Worm (Caenorhabditis elegans) whole organism, young adult: ENCODE results near the gene ZC404.15.

ENCODE experiments used
- ceh-58 ChIP-seq: fragments of 200-800 bp; sonication (Bioruptor generic); IDR thresholded peaks from 2 replicates; pipeline ENCODE4 v1.3.6; 2022; ENCODE audit warnings: missing genetic modification characterization, missing compliant biosample characterization
- dpl-1 ChIP-seq: fragments of 150-350 bp; optimal IDR thresholded peaks from 2 replicates; lab custom pipeline; 2014; ENCODE audit warnings: missing biosample characterization, missing genetic modification reagents, missing genetic modification characterization
- hsf-1 ChIP-seq: fragments of 200-800 bp; sonication (Bioruptor generic); IDR thresholded peaks from 2 replicates; pipeline ENCODE4 v1.3.6; 2022; ENCODE audit warnings: missing genetic modification reagents, missing genetic modification characterization, missing compliant biosample characterization
- lag-1 ChIP-seq: fragments of 200-800 bp; sonication (Bioruptor generic); IDR thresholded peaks from 2 replicates; pipeline ENCODE4 v1.3.6; 2022; ENCODE audit warnings: missing genetic modification reagents, missing genetic modification characterization, missing compliant biosample characterization

DNA sequence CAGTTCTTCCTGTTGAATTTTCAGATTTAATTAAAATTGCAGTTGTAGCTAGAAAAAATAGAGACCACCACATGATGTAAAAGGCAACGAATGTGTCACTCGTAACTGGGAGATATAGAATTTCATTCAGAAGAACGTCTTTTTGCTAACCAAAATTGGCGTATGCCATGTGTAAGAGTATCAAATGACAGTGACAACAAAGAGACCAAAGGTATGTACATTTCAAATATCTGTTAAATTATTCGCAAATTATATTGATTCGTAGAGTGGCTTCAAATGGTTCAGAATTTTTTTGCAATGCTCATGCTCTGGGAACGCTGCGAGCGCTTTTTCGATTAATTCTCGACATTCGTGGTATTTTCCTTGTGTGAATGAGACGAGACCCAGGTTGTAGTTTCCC lies 17.9 kb upstream of the ZC404.15 start, which contains the start of gene T25F10.4:
- TF ChIP-seq dpl-1 (no peak), lag-1 (GFP tag; lab: Robert Waterston, UW) (no peak), ceh-58 (GFP tag; lab: Robert Waterston, UW) (no peak), hsf-1 (no peak)
